Fruit fly (Drosophila melanogaster): ENCODE measurements around the gene CG5397.
A peak's percentile ranks its signal among the peaks of the same experiment; 100 is the strongest.

The CG5397 gene

dm6 chr2L:1230691-1231090 lies 9.1 kb upstream of the CG5397 start (continued):
- TF ChIP-seq CG13424 (tag; optimal IDR thresholded peaks at IDR 0.05) (peak; percentile 22), CG8765 (GFP tag; IDR thresholded peaks at IDR 0.05) (no peak), Hr51 (GFP tag; optimal IDR thresholded peaks at IDR 0.05) (peak in 1 of 2 experiments; percentile 27), tin (GFP tag; optimal IDR thresholded peaks at IDR 0.05) (peak; percentile 8), CG6689 (GFP tag; IDR thresholded peaks at IDR 0.05) (peak; percentile 32; the same call in 1 of the 2 replicates), Fer3 (tag; optimal IDR thresholded peaks at IDR 0.05) (peak; percentile 42), CG15269 (tag; optimal IDR thresholded peaks at IDR 0.05) (peak; percentile 32), CG10147 (GFP tag; optimal IDR thresholded peaks at IDR 0.05) (peak; percentile 28), NK7.1 (GFP tag; optimal IDR thresholded peaks at IDR 0.05) (no peak), CG10209 (GFP tag; optimal IDR thresholded peaks at IDR 0.05) (peak; percentile 1), NfI (GFP tag; optimal IDR thresholded peaks at IDR 0.05) (peak; percentile 12), Atf6 (GFP tag; IDR thresholded peaks at IDR 0.05) (peak; percentile 51), CG4617 (GFP tag; optimal IDR thresholded peaks at IDR 0.05; ENCODE audit: borderline replicate concordance) (no peak), CG32532 (GFP tag; IDR thresholded peaks at IDR 0.05) (peak; percentile 20; the same call in 1 of the 2 replicates), CG11695 (GFP tag; IDR thresholded peaks at IDR 0.05) (0 out of 3 replicates have a peak, but pooled peaks have one; percentile 10), CG12659 (GFP tag; optimal IDR thresholded peaks at IDR 0.05) (peak; percentile 19), rib (GFP tag; IDR thresholded peaks at IDR 0.05) (no peak), fd96Cb (tag; optimal IDR thresholded peaks at IDR 0.05) (peak; percentile 12), CG31365 (tag; optimal IDR thresholded peaks at IDR 0.05) (no peak), CG2712 (tag; optimal IDR thresholded peaks at IDR 0.05) (peak; percentile 18), CG14441 (GFP tag; IDR thresholded peaks at IDR 0.05) (peak; percentile 25; the same call in 1 of the 2 replicates), CG9727 (GFP tag; optimal IDR thresholded peaks at IDR 0.05) (peak; percentile 26), Opbp (GFP tag; IDR thresholded peaks at IDR 0.05; ENCODE audit: partially characterized antibody) (no peak), vvl (GFP tag; IDR thresholded peaks at IDR 0.05) (peak; percentile 47; the same call in 1 of the 2 replicates), cas (GFP tag; IDR thresholded peaks at IDR 0.05) (no peak), CG17385 (GFP tag; optimal IDR thresholded peaks at IDR 0.05) (peak; percentile 15), CG11093 (GFP tag; IDR thresholded peaks at IDR 0.05) (no peak), Rfx (GFP tag; IDR thresholded peaks at IDR 0.05) (peak; percentile 59), tgo (GFP tag; IDR thresholded peaks at IDR 0.05) (peak; percentile 18; the same call in 1 of the 3 replicates), PHDP (tag; optimal IDR thresholded peaks at IDR 0.05) (peak; percentile 44), Meics (GFP tag; optimal IDR thresholded peaks at IDR 0.05) (peak; percentile 53), CG17912 (GFP tag; optimal IDR thresholded peaks at IDR 0.05) (no peak), sima (GFP tag; optimal IDR thresholded peaks at IDR 0.05) (no peak), CG14667 (GFP tag; IDR thresholded peaks at IDR 0.05) (no peak), sisA (GFP tag; IDR thresholded peaks at IDR 0.05) (peak; percentile 42), ap (GFP tag; IDR thresholded peaks at IDR 0.05) (peak; percentile 37; the same call in 1 of the 2 replicates), CG12104 (GFP tag; optimal IDR thresholded peaks at IDR 0.05) (no peak), lab (GFP tag; optimal IDR thresholded peaks at IDR 0.05) (peak; percentile 66), sens (GFP tag) (peak; percentile 75), gem (tag; optimal IDR thresholded peaks at IDR 0.05) (peak; percentile 54), Nf-YA (GFP tag; IDR thresholded peaks at IDR 0.05) (peak; percentile 24; the same call in 1 of the 2 replicates), pita (GFP tag; optimal IDR thresholded peaks at IDR 0.05) (no peak), CG6813 (GFP tag; optimal IDR thresholded peaks at IDR 0.05) (peak; percentile 13), gsb (GFP tag; IDR thresholded peaks at IDR 0.05) (0 out of 2 replicates have a peak, but pooled peaks have one; percentile 15), Blimp-1 (GFP tag; optimal IDR thresholded peaks at IDR 0.05) (peak; percentile 6), CG17328 (GFP tag; IDR thresholded peaks at IDR 0.05) (peak; percentile 46; the same call in 1 of the 2 replicates), ci (GFP tag; IDR thresholded peaks at IDR 0.05) (0 out of 3 replicates have a peak, but pooled peaks have one; percentile 55), Taf1 (GFP tag; IDR thresholded peaks at IDR 0.05) (no peak), unpg (GFP tag; optimal IDR thresholded peaks at IDR 0.05) (peak; percentile 39), br (optimal IDR thresholded peaks at IDR 0.05) (no peak), bab2 (GFP tag; optimal IDR thresholded peaks at IDR 0.05) (peak; percentile 25)
